Fruit fly (Drosophila melanogaster) whole organism, embryonic: Measurements from ENCODE around the gene RapGAP1.

Experiments used
- BEAF-32 ChIP-seq: fragments of 200-800 bp; sonication (Bioruptor generic); optimal IDR thresholded peaks from 3 replicates; lab custom pipeline; 2017; ENCODE audit warnings: missing biosample characterization, missing genetic modification characterization, mild to moderate bottlenecking, moderate library complexity, missing genetic modification reagents
- CG10654 ChIP-seq: fragments of 200-800 bp; sonication (Bioruptor generic); optimal IDR thresholded peaks from 2 replicates; lab custom pipeline; 2016; ENCODE audit warnings: missing biosample characterization, missing genetic modification characterization
- CG11456 ChIP-seq: fragments of 200-800 bp; sonication (Bioruptor generic); IDR thresholded peaks from 3 replicates; pipeline ENCODE4 v1.3.6; 2022; ENCODE audit warnings: missing biosample characterization, missing genetic modification characterization
- CG11695 ChIP-seq: fragments of 200-800 bp; sonication (Bioruptor generic); IDR thresholded peaks from 3 replicates; pipeline ENCODE4 v1.3.6; 2022; ENCODE audit warnings: missing biosample characterization, missing genetic modification characterization
- CG13296 ChIP-seq: fragments of 200-800 bp; sonication (Bioruptor generic); optimal IDR thresholded peaks from 3 replicates; lab custom pipeline; 2018; ENCODE audit warnings: missing biosample characterization, mild to moderate bottlenecking, missing genetic modification characterization
- CG14014 ChIP-seq: fragments of 200-800 bp; sonication (Bioruptor generic); IDR thresholded peaks from 2 replicates; pipeline ENCODE4 v1.3.6; 2022; ENCODE audit warnings: missing biosample characterization, missing genetic modification characterization
- CG15269 ChIP-seq: fragments of 200-800 bp; sonication (Bioruptor generic); optimal IDR thresholded peaks from 2 replicates; lab custom pipeline; 2018; ENCODE audit warnings: missing biosample characterization, mild to moderate bottlenecking, missing genetic modification characterization, moderate library complexity
- CG17802 ChIP-seq: fragments of 200-800 bp; sonication (Bioruptor generic); optimal IDR thresholded peaks from 2 replicates; lab custom pipeline; 2018; ENCODE audit warnings: missing biosample characterization, mild to moderate bottlenecking, missing genetic modification characterization, moderate library complexity
- CG17912 ChIP-seq: fragments of 200-800 bp; sonication (Bioruptor generic); optimal IDR thresholded peaks from 2 replicates; lab custom pipeline; 2018; ENCODE audit warnings: missing biosample characterization, mild to moderate bottlenecking, missing genetic modification characterization
- CG18476 ChIP-seq: fragments of 200-800 bp; sonication (Bioruptor generic); optimal IDR thresholded peaks from 2 replicates; lab custom pipeline; 2016; ENCODE audit warnings: missing biosample characterization, mild to moderate bottlenecking, missing genetic modification characterization
- CG2712 ChIP-seq: fragments of 200-800 bp; optimal IDR thresholded peaks from 3 replicates; lab custom pipeline; 2019; ENCODE audit warnings: missing biosample characterization, mild to moderate bottlenecking, missing genetic modification characterization, moderate library complexity
- CG3995 ChIP-seq: fragments of 200-800 bp; sonication (Bioruptor generic); optimal IDR thresholded peaks from 3 replicates; lab custom pipeline; 2016; ENCODE audit warnings: missing biosample characterization, missing genetic modification characterization
- CG5245 ChIP-seq: fragments of 200-800 bp; sonication (Bioruptor generic); optimal IDR thresholded peaks from 3 replicates; lab custom pipeline; 2016; ENCODE audit warnings: missing biosample characterization, missing genetic modification characterization
- CG8281 ChIP-seq: fragments of 200-800 bp; sonication (Bioruptor generic); optimal IDR thresholded peaks from 2 replicates; lab custom pipeline; 2018; ENCODE audit warnings: missing biosample characterization, mild to moderate bottlenecking, missing genetic modification characterization, moderate library complexity
- CG8359 ChIP-seq: fragments of 200-800 bp; sonication (Bioruptor generic); optimal IDR thresholded peaks from 2 replicates; lab custom pipeline; 2017; ENCODE audit warnings: missing biosample characterization, mild to moderate bottlenecking, missing genetic modification characterization, borderline replicate concordance
- CG8924 ChIP-seq: fragments of 200-800 bp; optimal IDR thresholded peaks from 3 replicates; lab custom pipeline; 2019; ENCODE audit warnings: missing biosample characterization, mild to moderate bottlenecking, missing genetic modification characterization, moderate library complexity
- CHES-1-like ChIP-seq: fragments of 200-800 bp; sonication (Bioruptor generic); optimal IDR thresholded peaks from 2 replicates; lab custom pipeline; 2016; ENCODE audit warnings: missing biosample characterization, missing genetic modification characterization
- D ChIP-seq, 2 experiments: fragments of 200-800 bp in 1 of 2; fragments of >200 bp in 1 of 2; sonication (Bioruptor generic) in 1 of 2; optimal IDR thresholded peaks; 2 replicates in 1 of 2; 3 replicates in 1 of 2; lab custom pipeline; 2017; ENCODE audit warnings: mild to moderate bottlenecking in 1 of 2, missing biosample characterization in 1 of 2, missing genetic modification characterization in 1 of 2, missing genetic modification reagents in 1 of 2
- Ets65A ChIP-seq: fragments of 200-800 bp; sonication (Bioruptor generic); peaks from one replicate; lab custom pipeline; 2016; ENCODE audit warnings: missing biosample characterization, missing genetic modification characterization
- H15 ChIP-seq: fragments of 200-800 bp; sonication (Bioruptor generic); IDR thresholded peaks from 3 replicates; pipeline ENCODE4 v1.3.6; 2022; ENCODE audit warnings: missing biosample characterization, missing genetic modification characterization
- HHEX ChIP-seq: fragments of 200-800 bp; sonication (Bioruptor generic); optimal IDR thresholded peaks from 3 replicates; lab custom pipeline; 2017; ENCODE audit warnings: missing biosample characterization, mild to moderate bottlenecking, missing genetic modification characterization, missing genetic modification reagents
- HLH3B ChIP-seq: fragments of 200-800 bp; sonication (Bioruptor generic); IDR thresholded peaks from 2 replicates; pipeline ENCODE4 v1.3.6; 2022; ENCODE audit warnings: missing biosample characterization, missing genetic modification characterization
- HLHmδ ChIP-seq: fragments of 200-800 bp; sonication (Bioruptor generic); optimal IDR thresholded peaks from 2 replicates; lab custom pipeline; 2018; ENCODE audit warnings: missing biosample characterization, mild to moderate bottlenecking, missing genetic modification characterization, moderate library complexity
- Hr51 ChIP-seq, 2 experiments: fragments of 200-800 bp; sonication (Bioruptor generic); optimal IDR thresholded peaks; 2 replicates in 1 of 2; 3 replicates in 1 of 2; lab custom pipeline; 2016 to 2018; ENCODE audit warnings: missing biosample characterization in 2 of 2, missing genetic modification characterization in 2 of 2, mild to moderate bottlenecking in 1 of 2, moderate library complexity in 1 of 2
- Med ChIP-seq: fragments of 200-800 bp; sonication (Bioruptor generic); peaks from one replicate; lab custom pipeline; 2016; ENCODE audit warnings: missing biosample characterization, missing genetic modification characterization, mild to moderate bottlenecking, inconsistent platforms, moderate library complexity
- Pdp1 ChIP-seq, 2 experiments: fragments of 200-800 bp; sonication (Bioruptor generic); optimal IDR thresholded peaks; 3 replicates each; lab custom pipeline; 2016; ENCODE audit warnings: missing biosample characterization in 2 of 2, missing genetic modification characterization in 2 of 2, mild to moderate bottlenecking in 1 of 2, moderate library complexity in 1 of 2
- Scr ChIP-seq: fragments of 200-800 bp; sonication (Bioruptor generic); IDR thresholded peaks from 2 replicates; pipeline ENCODE4 v1.3.6; 2022; ENCODE audit warnings: missing biosample characterization, missing genetic modification characterization; ENCODE audit not compliant: partially characterized antibody
- Tbp ChIP-seq: fragments of >200 bp; optimal IDR thresholded peaks from 2 replicates; lab custom pipeline; 2018; ENCODE audit warnings: missing biosample characterization, missing genetic modification characterization
- abd-A ChIP-seq: fragments of 200-800 bp; sonication (Bioruptor generic); optimal IDR thresholded peaks from 3 replicates; lab custom pipeline; 2019; ENCODE audit warnings: missing biosample characterization, mild to moderate bottlenecking, missing genetic modification characterization, moderate library complexity
- az2 ChIP-seq: fragments of 200-800 bp; sonication (Bioruptor generic); optimal IDR thresholded peaks from 3 replicates; lab custom pipeline; 2016; ENCODE audit warnings: missing biosample characterization, missing genetic modification characterization
- bsh ChIP-seq, 2 experiments: fragments of 200-800 bp; sonication (Bioruptor generic); optimal IDR thresholded peaks; 2 replicates each; lab custom pipeline; 2017 to 2018; ENCODE audit warnings: mild to moderate bottlenecking in 2 of 2, missing biosample characterization in 2 of 2, missing genetic modification characterization in 2 of 2, moderate library complexity in 1 of 2
- chinmo ChIP-seq: fragments of 200-800 bp; sonication (Bioruptor generic); IDR thresholded peaks from 4 replicates; pipeline ENCODE4 v1.3.6; 2022; ENCODE audit warnings: missing biosample characterization, missing genetic modification characterization; ENCODE audit not compliant: partially characterized antibody
- chm ChIP-seq: fragments of 200-800 bp; sonication (Bioruptor generic); IDR thresholded peaks from 2 replicates; pipeline ENCODE4 v1.3.6; 2022; ENCODE audit warnings: missing biosample characterization, missing genetic modification characterization
- croc ChIP-seq: fragments of 200-800 bp; sonication (Bioruptor generic); conservative IDR thresholded peaks from 3 replicates; pipeline ENCODE4 v1.3.6; 2022; ENCODE audit warnings: missing biosample characterization, missing genetic modification characterization
- dimm ChIP-seq: fragments of 200-800 bp; sonication (Bioruptor generic); IDR thresholded peaks from 2 replicates; pipeline ENCODE4 v1.3.6; 2022; ENCODE audit warnings: missing biosample characterization, missing genetic modification characterization
- eve ChIP-seq, 2 experiments: fragments of >200 bp; optimal IDR thresholded peaks; 2 replicates each; lab custom pipeline; 2017; ENCODE audit warnings: missing biosample characterization in 2 of 2, missing genetic modification characterization in 2 of 2
- fd64A ChIP-seq: fragments of 200-800 bp; sonication (Bioruptor generic); optimal IDR thresholded peaks from 3 replicates; lab custom pipeline; 2018; ENCODE audit warnings: missing biosample characterization, mild to moderate bottlenecking, missing genetic modification characterization
- jumu ChIP-seq: fragments of 200-800 bp; sonication (Bioruptor generic); optimal IDR thresholded peaks from 3 replicates; lab custom pipeline; 2016; ENCODE audit warnings: missing biosample characterization, missing genetic modification characterization
- lab ChIP-seq: fragments of 200-800 bp; sonication (Bioruptor generic); optimal IDR thresholded peaks from 3 replicates; lab custom pipeline; 2017; ENCODE audit warnings: missing biosample characterization, missing genetic modification characterization, mild to moderate bottlenecking, moderate library complexity, missing genetic modification reagents
- pan ChIP-seq, 4 experiments: fragments of >200 bp in 3 of 4; fragments of 200-800 bp in 1 of 4; sonication (Bioruptor generic) in 1 of 4; optimal IDR thresholded peaks in 3 of 4; IDR thresholded peaks in 1 of 4; 2 replicates each; pipeline versions ENCODE4 v1.3.6 to Lab custom; 2017 to 2022; ENCODE audit warnings: missing biosample characterization in 2 of 4, missing genetic modification characterization in 2 of 4, mixed read lengths in 1 of 4
- pnt ChIP-seq: fragments of 200-800 bp; sonication (Bioruptor generic); optimal IDR thresholded peaks from 3 replicates; lab custom pipeline; 2016; ENCODE audit warnings: missing biosample characterization, missing genetic modification characterization
- sens ChIP-seq: fragments of 200-800 bp; sonication (Bioruptor generic); peaks from one replicate; lab custom pipeline; 2016; ENCODE audit warnings: missing biosample characterization, missing genetic modification characterization
- toy ChIP-seq: fragments of 200-800 bp; sonication (Bioruptor generic); IDR thresholded peaks from 2 replicates; pipeline ENCODE4 v1.3.6; 2022; ENCODE audit warnings: missing biosample characterization, missing genetic modification characterization
- ttk ChIP-seq: fragments of 200-800 bp; sonication (Bioruptor generic); IDR thresholded peaks from 2 replicates; pipeline ENCODE4 v2.1.2; 2022; ENCODE audit warnings: missing biosample characterization, missing genetic modification characterization

The RapGAP1 gene

dm6 chr2L:7541937-7542779 lies 36.6 kb downstream of the RapGAP1 start:
- TF ChIP-seq jumu, result no peak
- no peak for TF ChIP-seq CG17912 (GFP tag; lab: Kevin White, UChicago)
- peak; percentile 20 for TF ChIP-seq sens (GFP tag; lab: Kevin White, UChicago)
- TF ChIP-seq Scr (GFP tag; lab: Robert Waterston, UW), result no peak
- peak; percentile 91 for TF ChIP-seq CG8281 (tag; lab: Kevin White, UChicago)
- TF ChIP-seq Ets65A (GFP tag; lab: Kevin White, UChicago), result peak; percentile 62
- TF ChIP-seq CG13296 (GFP tag; lab: Kevin White, UChicago), result no peak
- TF ChIP-seq eve (GFP tag; optimal IDR thresholded peaks at IDR 0.05; lab: Kevin White, UChicago), result peak in 1 of 2 experiments; percentile 50
- no peak for TF ChIP-seq H15
- 0 out of 4 replicates have a peak, but pooled peaks have one; percentile 37 for TF ChIP-seq chinmo (GFP tag; lab: Robert Waterston, UW)
- no peak for TF ChIP-seq lab (GFP tag; lab: Kevin White, UChicago)
- peak; percentile 10 for TF ChIP-seq Med (GFP tag; lab: Kevin White, UChicago)
- peak; percentile 98 for TF ChIP-seq CG8359 (GFP tag; lab: Kevin White, UChicago)
- no peak for TF ChIP-seq CG3995 (GFP tag; lab: Kevin White, UChicago)
- TF ChIP-seq CG5245, result no peak
- no peak for TF ChIP-seq HLHmδ (GFP tag; lab: Kevin White, UChicago)
- TF ChIP-seq dimm (GFP tag; lab: Robert Waterston, UW), result no peak
- TF ChIP-seq chm (GFP tag; lab: Robert Waterston, UW), result 0 out of 2 replicates have a peak, but pooled peaks have one; percentile 18
- peak; percentile 75 for TF ChIP-seq Tbp (GFP tag; lab: Kevin White, UChicago)
- no peak for TF ChIP-seq fd64A (GFP tag; lab: Kevin White, UChicago)

dm6 chr2L:7541047-7541726 lies 37.6 kb downstream of the RapGAP1 start:
- TF ChIP-seq ttk (GFP tag; lab: Robert Waterston, UW) (peak; percentile 20; the same call in 1 of the 2 replicates), CG2712 (tag; lab: Kevin White, UChicago) (peak; percentile 69), toy (GFP tag; lab: Robert Waterston, UW) (no peak), CG14014 (GFP tag; lab: Robert Waterston, UW) (peak; percentile 34; the same call in 1 of the 2 replicates), CHES-1-like (no peak), CG8924 (tag; lab: Kevin White, UChicago) (peak; percentile 20), Pdp1 (GFP tag; optimal IDR thresholded peaks at IDR 0.05; lab: Kevin White, UChicago) (peak in 1 of 2 experiments; percentile 35), CG15269 (peak; percentile 46), Hr51 (GFP tag; optimal IDR thresholded peaks at IDR 0.05; lab: Kevin White, UChicago) (peak in 1 of 2 experiments; percentile 57), CG10654 (GFP tag; lab: Kevin White, UChicago) (peak; percentile 24), CG11695 (GFP tag; lab: Robert Waterston, UW) (0 out of 3 replicates have a peak, but pooled peaks have one; percentile 43), H15 (no peak), D (optimal IDR thresholded peaks at IDR 0.05; lab: Kevin White, UChicago) (no peak), D (GFP tag; optimal IDR thresholded peaks at IDR 0.05; lab: Kevin White, UChicago) (no peak), croc (no peak; the same call in 2 of the 3 replicates), bsh (GFP tag; optimal IDR thresholded peaks at IDR 0.05; lab: Kevin White, UChicago) (peak in 1 of 2 experiments; percentile 46), CG17802 (no peak), HHEX (peak; percentile 4), CG18476 (GFP tag; lab: Kevin White, UChicago) (peak; percentile 3), pan (optimal IDR thresholded peaks at IDR 0.05; lab: Kevin White, UChicago) (no peak), pan (GFP tag; optimal IDR thresholded peaks at IDR 0.05 in 1 of 2, IDR thresholded peaks at IDR 0.05 in 1 of 2) (peak in 1 of 2 experiments; percentile 37), abd-A (tag; lab: Kevin White, UChicago) (peak; percentile 8), pnt (GFP tag; lab: Kevin White, UChicago) (peak; percentile 6), HLH3B (GFP tag; lab: Robert Waterston, UW) (peak; percentile 37; the same call in 1 of the 2 replicates), CG11456 (GFP tag; lab: Robert Waterston, UW) (peak; percentile 43; the same call in 1 of the 3 replicates), BEAF-32 (GFP tag; lab: Kevin White, UChicago) (no peak), az2 (GFP tag; lab: Kevin White, UChicago) (peak; percentile 48)
